Worm (Caenorhabditis elegans) whole organism, young adult: ENCODE data around the gene F25H9.7.

Source experiments
- B0019.2 ChIP-seq: fragments of 200-800 bp; sonication (Bioruptor generic); conservative IDR thresholded peaks from 2 replicates; pipeline ENCODE4 v1.3.6; 2022; ENCODE audit warnings: missing genetic modification reagents, missing genetic modification characterization, missing compliant biosample characterization
- B0035.1 ChIP-seq: sonication (generic microtip); optimal IDR thresholded peaks from 2 replicates; lab custom pipeline; 2016; ENCODE audit warnings: missing genetic modification characterization, mild to moderate bottlenecking, missing compliant biosample characterization, missing genotype, missing genetic modification reagents
- D2030.7 ChIP-seq: fragments of 200-800 bp; sonication (Bioruptor generic); IDR thresholded peaks from 2 replicates; pipeline ENCODE4 v1.3.6; 2022; ENCODE audit warnings: missing genetic modification reagents, missing genetic modification characterization, missing compliant biosample characterization
- F23B12.7 ChIP-seq: sonication (generic microtip); optimal IDR thresholded peaks from 2 replicates; lab custom pipeline; 2017; ENCODE audit warnings: missing genetic modification characterization, mild to moderate bottlenecking, missing compliant biosample characterization, antibody characterized with exemption, moderate library complexity; ENCODE audit not compliant: insufficient read depth
- F37B4.10 ChIP-seq: fragments of 200-800 bp; sonication (Bioruptor generic); IDR thresholded peaks from 2 replicates; pipeline ENCODE4 v1.3.6; 2022; ENCODE audit warnings: missing genetic modification characterization, missing compliant biosample characterization
- F57A8.1 ChIP-seq: fragments of 200-800 bp; sonication (Bioruptor generic); optimal IDR thresholded peaks from 2 replicates; lab custom pipeline; 2018; ENCODE audit warnings: mild to moderate bottlenecking, missing genetic modification characterization, moderate library complexity, missing compliant biosample characterization
- Y56A3A.18 ChIP-seq: fragments of 200-800 bp; sonication (Bioruptor generic); IDR thresholded peaks from 2 replicates; pipeline ENCODE4 v1.3.6; 2022; ENCODE audit warnings: missing genetic modification reagents, missing genetic modification characterization, missing compliant biosample characterization
- Y79H2A.3 ChIP-seq: fragments of 200-800 bp; sonication (Bioruptor generic); conservative IDR thresholded peaks from 2 replicates; pipeline ENCODE4 v1.3.6; 2022; ENCODE audit warnings: missing genetic modification reagents, missing genetic modification characterization, missing compliant biosample characterization
- akir-1 ChIP-seq: fragments of 200-800 bp; sonication (Bioruptor generic); optimal IDR thresholded peaks from 2 replicates; lab custom pipeline; 2018; ENCODE audit warnings: mild to moderate bottlenecking, missing genetic modification characterization, moderate library complexity, missing compliant biosample characterization
- aptf-2 ChIP-seq: fragments of 200-800 bp; sonication (Bioruptor generic); conservative IDR thresholded peaks from 2 replicates; pipeline ENCODE4 v1.3.6; 2022; ENCODE audit warnings: missing genetic modification reagents, missing genetic modification characterization, missing compliant biosample characterization
- athp-1 ChIP-seq: sonication (generic microtip); optimal IDR thresholded peaks from 2 replicates; lab custom pipeline; 2017; ENCODE audit warnings: mild to moderate bottlenecking, missing genetic modification characterization, missing compliant biosample characterization
- attf-3 ChIP-seq: fragments of 200-800 bp; sonication (Bioruptor generic); conservative IDR thresholded peaks from 2 replicates; pipeline ENCODE4 v1.3.6; 2022; ENCODE audit warnings: missing genetic modification reagents, missing genetic modification characterization, missing compliant biosample characterization
- ceh-100 ChIP-seq: fragments of 200-800 bp; sonication (Bioruptor generic); IDR thresholded peaks from 2 replicates; pipeline ENCODE4 v1.3.6; 2022; ENCODE audit warnings: missing genetic modification reagents, missing genetic modification characterization, missing compliant biosample characterization
- die-1 ChIP-seq: sonication (generic microtip); optimal IDR thresholded peaks from 2 replicates; lab custom pipeline; 2016; ENCODE audit warnings: missing genotype, mild to moderate bottlenecking, missing genetic modification characterization, missing compliant biosample characterization
- dox-1 ChIP-seq: fragments of 200-800 bp; sonication (Bioruptor generic); IDR thresholded peaks from 2 replicates; pipeline ENCODE4 v1.3.6; 2022; ENCODE audit warnings: missing genetic modification reagents, missing genetic modification characterization, missing compliant biosample characterization
- dpff-1 ChIP-seq: sonication (generic microtip); optimal IDR thresholded peaks from 2 replicates; lab custom pipeline; 2017; ENCODE audit warnings: mild to moderate bottlenecking, missing genetic modification characterization, missing compliant biosample characterization
- egl-18 ChIP-seq: fragments of 200-800 bp; sonication (Bioruptor generic); IDR thresholded peaks from 2 replicates; pipeline ENCODE4 v1.3.6; 2022; ENCODE audit warnings: missing genetic modification reagents, missing genetic modification characterization, missing compliant biosample characterization
- ets-4 ChIP-seq: fragments of 200-800 bp; sonication (Bioruptor generic); optimal IDR thresholded peaks from 2 replicates; lab custom pipeline; 2018; ENCODE audit warnings: mild to moderate bottlenecking, missing genetic modification characterization, missing compliant biosample characterization
- fkh-3 ChIP-seq: sonication (generic microtip); optimal IDR thresholded peaks from 2 replicates; lab custom pipeline; 2016; ENCODE audit warnings: mild to moderate bottlenecking, missing genetic modification characterization, missing compliant biosample characterization
- gei-17 ChIP-seq: fragments of 200-800 bp; sonication (Bioruptor generic); optimal IDR thresholded peaks from 2 replicates; lab custom pipeline; 2018; ENCODE audit warnings: mild to moderate bottlenecking, missing genetic modification characterization, missing compliant biosample characterization
- hlh-12 ChIP-seq: sonication (generic microtip); optimal IDR thresholded peaks from 2 replicates; lab custom pipeline; 2016; ENCODE audit warnings: missing genetic modification characterization, missing compliant biosample characterization
- hmg-1.2 ChIP-seq: fragments of 200-800 bp; sonication (Bioruptor generic); IDR thresholded peaks from 2 replicates; pipeline ENCODE4 v1.3.6; 2022; ENCODE audit warnings: missing genetic modification reagents, missing genetic modification characterization, missing compliant biosample characterization
- hmg-20 ChIP-seq: fragments of 200-800 bp; sonication (Bioruptor generic); IDR thresholded peaks from 2 replicates; pipeline ENCODE4 v1.3.6; 2022; ENCODE audit warnings: missing genetic modification reagents, missing genetic modification characterization, missing compliant biosample characterization
- let-526 ChIP-seq: fragments of 200-800 bp; sonication (Bioruptor generic); IDR thresholded peaks from 2 replicates; pipeline ENCODE4 v1.3.6; 2022; ENCODE audit warnings: missing genetic modification reagents, missing genetic modification characterization, missing compliant biosample characterization
- let-607 ChIP-seq, 2 experiments: fragments of 200-800 bp in 1 of 2; sonication (Bioruptor generic) in 1 of 2; sonication (generic microtip) in 1 of 2; optimal IDR thresholded peaks; 2 replicates each; lab custom pipeline; 2016 to 2018; ENCODE audit warnings: mild to moderate bottlenecking in 2 of 2, missing compliant biosample characterization in 2 of 2, missing genetic modification characterization in 2 of 2, moderate library complexity in 2 of 2, missing genotype in 1 of 2
- lsl-1 ChIP-seq: fragments of 200-800 bp; sonication (Bioruptor generic); optimal IDR thresholded peaks from 2 replicates; lab custom pipeline; 2018; ENCODE audit warnings: mild to moderate bottlenecking, missing genetic modification characterization, moderate library complexity, missing compliant biosample characterization
- nfyb-1 ChIP-seq: fragments of 200-800 bp; sonication (Bioruptor generic); IDR thresholded peaks from 2 replicates; pipeline ENCODE4 v1.3.6; 2022; ENCODE audit warnings: missing genetic modification reagents, missing genetic modification characterization, missing compliant biosample characterization
- nhr-179 ChIP-seq: sonication (generic microtip); optimal IDR thresholded peaks from 2 replicates; lab custom pipeline; 2016; ENCODE audit warnings: mild to moderate bottlenecking, missing genetic modification characterization, missing compliant biosample characterization
- nhr-27 ChIP-seq: fragments of 200-800 bp; sonication (Bioruptor generic); optimal IDR thresholded peaks from 2 replicates; lab custom pipeline; 2018; ENCODE audit warnings: mild to moderate bottlenecking, missing genetic modification characterization, moderate library complexity, missing compliant biosample characterization
- rcor-1 ChIP-seq: fragments of 200-800 bp; sonication (Bioruptor generic); IDR thresholded peaks from 2 replicates; pipeline ENCODE4 v1.3.6; 2022; ENCODE audit warnings: missing genetic modification reagents, missing genetic modification characterization, missing compliant biosample characterization
- rec-8 ChIP-seq, 2 experiments: sonication (generic microtip); optimal IDR thresholded peaks; 2 replicates each; lab custom pipeline; 2016; ENCODE audit warnings: mild to moderate bottlenecking in 2 of 2, missing genetic modification characterization in 2 of 2, missing genetic modification reagents in 2 of 2, missing genotype in 2 of 2, missing biosample characterization in 1 of 2, missing compliant biosample characterization in 1 of 2, moderate library complexity in 1 of 2
- snpc-1.3 ChIP-seq: sonication (generic microtip); optimal IDR thresholded peaks from 2 replicates; lab custom pipeline; 2017; ENCODE audit warnings: missing genetic modification characterization, mild to moderate bottlenecking, missing compliant biosample characterization, antibody characterized with exemption, moderate library complexity, missing genotype, missing genetic modification reagents; ENCODE audit not compliant: insufficient read depth
- tbx-9 ChIP-seq: sonication (generic microtip); optimal IDR thresholded peaks from 2 replicates; lab custom pipeline; 2016; ENCODE audit warnings: borderline replicate concordance, missing genetic modification characterization, inconsistent platforms, missing compliant biosample characterization
- tlf-1 ChIP-seq: fragments of 200-800 bp; sonication (Bioruptor generic); optimal IDR thresholded peaks from 2 replicates; lab custom pipeline; 2018; ENCODE audit warnings: mild to moderate bottlenecking, missing genetic modification characterization, missing compliant biosample characterization
- zim-3 ChIP-seq: sonication (generic microtip); optimal IDR thresholded peaks from 2 replicates; lab custom pipeline; 2017; ENCODE audit warnings: mild to moderate bottlenecking, missing genetic modification characterization, moderate library complexity, missing compliant biosample characterization
- ztf-18 ChIP-seq: sonication (generic microtip); optimal IDR thresholded peaks from 2 replicates; lab custom pipeline; 2016; ENCODE audit warnings: missing genotype, mild to moderate bottlenecking, missing genetic modification characterization, missing compliant biosample characterization
- ztf-25 ChIP-seq: fragments of 200-800 bp; sonication (Bioruptor generic); IDR thresholded peaks from 2 replicates; pipeline ENCODE4 v1.3.6; 2022; ENCODE audit warnings: missing genetic modification reagents, missing genetic modification characterization, missing compliant biosample characterization

F25H9.7 gene

DNA sequence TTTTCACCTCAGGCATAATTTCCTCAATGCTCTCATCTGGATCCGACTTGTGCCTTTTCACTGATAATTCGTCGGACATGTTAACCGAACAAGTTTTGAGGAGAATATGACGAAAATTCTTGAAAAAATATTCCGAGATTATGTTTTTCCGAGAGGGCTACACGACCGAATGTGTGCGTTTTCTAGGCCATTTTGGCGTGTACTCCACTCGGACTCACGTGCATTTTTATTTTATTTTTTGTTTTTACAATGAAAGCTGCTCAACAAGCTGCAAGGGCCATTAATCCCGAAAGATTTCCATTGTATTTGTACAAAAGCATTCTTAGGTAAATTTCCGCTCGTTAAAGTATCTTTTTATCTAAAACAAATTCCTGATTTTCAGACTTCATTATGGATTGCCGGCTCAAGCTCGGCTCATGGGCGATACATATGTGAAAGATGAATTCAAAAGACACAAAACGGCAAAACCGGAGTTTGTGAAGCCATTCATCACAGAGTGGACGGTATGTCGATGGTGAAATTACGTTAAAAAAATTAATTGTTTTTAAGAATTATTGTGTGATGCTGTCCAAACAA lies at the start of gene F25H9.7, which contains the start of gene F25H9.6 (continued):
- TF ChIP-seq ztf-25 (no peak), akir-1 (GFP tag; lab: Kevin White, UChicago) (peak; percentile 91), F57A8.1 (GFP tag; lab: Kevin White, UChicago) (no peak), gei-17 (no peak), Y79H2A.3 (GFP tag; lab: Robert Waterston, UW) (no peak), dpff-1 (no peak), ceh-100 (GFP tag; lab: Robert Waterston, UW) (peak; percentile 79), rcor-1 (peak; percentile 73), D2030.7 (GFP tag; lab: Robert Waterston, UW) (peak; percentile 77), F37B4.10 (GFP tag; lab: Robert Waterston, UW) (no peak), nfyb-1 (GFP tag; lab: Robert Waterston, UW) (peak; percentile 81), ets-4 (GFP tag; lab: Kevin White, UChicago) (no peak), egl-18 (GFP tag; lab: Robert Waterston, UW) (0 out of 2 replicates have a peak, but pooled peaks have one; percentile 7), hmg-1.2 (0 out of 2 replicates have a peak, but pooled peaks have one; percentile 29), F23B12.7 (tag; lab: Kevin White, UChicago) (peak; percentile 16), zim-3 (tag; lab: Kevin White, UChicago) (peak; percentile 90), let-526 (GFP tag; lab: Robert Waterston, UW) (peak; percentile 77), attf-3 (GFP tag; lab: Robert Waterston, UW) (peak; percentile 78), tlf-1 (peak; percentile 70), dox-1 (GFP tag; lab: Robert Waterston, UW) (peak; percentile 88; the same call in 1 of the 2 replicates), snpc-1.3 (peak; percentile 31), nhr-27 (tag; lab: Kevin White, UChicago) (peak; percentile 46), Y56A3A.18 (0 out of 2 replicates have a peak, but pooled peaks have one; percentile 57), B0019.2 (no peak), let-607 (tag; optimal IDR thresholded peaks at IDR 0.05; lab: Kevin White, UChicago) (peak in 1 of 2 experiments; percentile 71), aptf-2 (GFP tag; lab: Robert Waterston, UW) (peak; percentile 82; the same call in 1 of the 2 replicates), lsl-1 (GFP tag; lab: Kevin White, UChicago) (peak; percentile 52), nhr-179 (no peak), die-1 (tag; lab: Kevin White, UChicago) (no peak), B0035.1 (tag; lab: Kevin White, UChicago) (peak; percentile 42), tbx-9 (no peak)

DNA sequence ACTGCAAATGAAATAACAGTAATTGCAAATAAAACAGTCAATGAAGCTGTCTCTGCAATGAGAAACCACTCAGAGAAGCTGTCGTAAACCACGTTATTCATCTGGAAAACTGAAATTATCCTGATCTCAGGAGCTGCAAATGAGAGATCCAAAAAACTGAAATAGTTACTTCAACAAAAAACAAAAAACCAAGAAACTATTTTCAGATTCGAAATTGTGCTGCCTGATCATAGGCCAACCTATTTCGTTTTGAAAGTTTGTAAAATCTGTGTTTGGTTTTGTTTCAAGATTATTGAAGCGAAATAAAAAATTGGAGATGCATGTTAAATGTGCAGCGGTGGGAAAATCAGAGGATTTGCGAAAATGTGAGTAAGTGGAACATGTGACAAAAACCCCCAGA lies 47.5 kb upstream of the F25H9.7 start, which contains the start of gene srv-8:
Gene srv-8, minus strand, starts transcription at position 101 of the 400 bp plus-strand sequence.
- TF ChIP-seq ztf-18 (no peak), athp-1 (no peak), ztf-25 (no peak), die-1 (tag; lab: Kevin White, UChicago) (no peak), rec-8 (tag; optimal IDR thresholded peaks at IDR 0.05; lab: Kevin White, UChicago) (no peak), fkh-3 (no peak), hmg-20 (GFP tag; lab: Robert Waterston, UW) (no peak), hlh-12 (tag; lab: Kevin White, UChicago) (no peak), nhr-27 (tag; lab: Kevin White, UChicago) (no peak)
